Worm (Caenorhabditis elegans): Measurements from ENCODE around the gene C55C3.6.

- TF ChIP-seq pha-4 (tag; optimal IDR thresholded peaks at IDR 0.05): no peak
- no peak for TF ChIP-seq nfya-1 (tag; optimal IDR thresholded peaks at IDR 0.05)
- TF ChIP-seq lin-11 (tag; optimal IDR thresholded peaks at IDR 0.05): no peak
- TF ChIP-seq dmd-4 (tag; optimal IDR thresholded peaks at IDR 0.05; ENCODE audit: borderline replicate concordance): no peak
- TF ChIP-seq unc-55 (GFP tag; optimal IDR thresholded peaks at IDR 0.05): no peak
- no peak for TF ChIP-seq tbx-2 (tag; optimal IDR thresholded peaks at IDR 0.05)
- TF ChIP-seq hlh-8 (tag; optimal IDR thresholded peaks at IDR 0.05): no peak
- TF ChIP-seq ceh-31 (tag; optimal IDR thresholded peaks at IDR 0.05): no peak
- TF ChIP-seq sdc-2 (tag; optimal IDR thresholded peaks at IDR 0.05): no peak
- no peak for TF ChIP-seq npax-4 (tag; optimal IDR thresholded peaks at IDR 0.05)
- TF ChIP-seq ceh-6 (GFP tag; optimal IDR thresholded peaks at IDR 0.05): no peak
Measured at ce11 chrIV:5690386-5691080, 7.5 kb downstream of the C55C3.6 start, which contains the start of gene C55C3.8.

Measured in whole organism, late embryonic.